Fruit fly (Drosophila melanogaster) whole organism, embryonic: ENCODE data around the gene Nak.
A peak's percentile ranks its signal among the peaks of the same experiment; 100 is the strongest.

Source experiments
- Awh ChIP-seq: fragments of 200-800 bp; sonication (Bioruptor generic); IDR thresholded peaks from 2 replicates; pipeline ENCODE4, ENCODE4 v1.3.6; 2022; ENCODE audit warnings: missing biosample characterization, missing genetic modification characterization
- CG12236 ChIP-seq: fragments of 200-800 bp; sonication (Bioruptor generic); optimal IDR thresholded peaks from 2 replicates; lab custom pipeline; 2016; ENCODE audit warnings: missing biosample characterization, missing genetic modification characterization
- CG13775 ChIP-seq: fragments of 200-800 bp; sonication (Bioruptor generic); optimal IDR thresholded peaks from 3 replicates; lab custom pipeline; 2017; ENCODE audit warnings: missing biosample characterization, mild to moderate bottlenecking, missing genetic modification characterization
- CG17186 ChIP-seq: fragments of 200-800 bp; sonication (Bioruptor generic); optimal IDR thresholded peaks from 3 replicates; lab custom pipeline; 2017; ENCODE audit warnings: missing biosample characterization, missing genetic modification reagents, missing genetic modification characterization
- CG17568 ChIP-seq: fragments of 200-800 bp; sonication (Bioruptor generic); optimal IDR thresholded peaks from 2 replicates; lab custom pipeline; 2018; ENCODE audit warnings: missing biosample characterization, mild to moderate bottlenecking, missing genetic modification characterization, moderate library complexity
- CG31441 ChIP-seq: fragments of 200-800 bp; sonication (Bioruptor generic); IDR thresholded peaks from 2 replicates; pipeline ENCODE4 v1.3.6; 2022; ENCODE audit warnings: missing biosample characterization, missing genetic modification characterization
- CG34376 ChIP-seq: fragments of 200-800 bp; sonication (Bioruptor generic); optimal IDR thresholded peaks from 2 replicates; lab custom pipeline; 2018; ENCODE audit warnings: missing biosample characterization, mild to moderate bottlenecking, missing genetic modification characterization
- CG42726 ChIP-seq: fragments of 200-800 bp; sonication (Bioruptor generic); IDR thresholded peaks from 2 replicates; pipeline ENCODE4 v1.3.6; 2022; ENCODE audit warnings: missing biosample characterization, missing genetic modification characterization; ENCODE audit not compliant: partially characterized antibody
- CG6272 ChIP-seq: fragments of 200-800 bp; sonication (Bioruptor generic); IDR thresholded peaks from 2 replicates; pipeline ENCODE4 v1.3.6; 2022; ENCODE audit warnings: missing biosample characterization, missing genetic modification characterization
- CG6791 ChIP-seq: fragments of 200-800 bp; sonication (Bioruptor generic); IDR thresholded peaks from 3 replicates; pipeline ENCODE4 v1.3.6; 2022; ENCODE audit warnings: missing biosample characterization, missing genetic modification characterization; ENCODE audit not compliant: partially characterized antibody
- CG6854 ChIP-seq: fragments of 200-800 bp; sonication (Bioruptor generic); optimal IDR thresholded peaks from 3 replicates; lab custom pipeline; 2017; ENCODE audit warnings: missing biosample characterization, mild to moderate bottlenecking, missing genetic modification characterization
- CG7745 ChIP-seq: fragments of 200-800 bp; sonication (Bioruptor generic); optimal IDR thresholded peaks from 2 replicates; lab custom pipeline; 2018; ENCODE audit warnings: missing biosample characterization, mild to moderate bottlenecking, missing genetic modification characterization, moderate library complexity
- CG8089 ChIP-seq: fragments of 200-800 bp; sonication (Bioruptor generic); optimal IDR thresholded peaks from 3 replicates; lab custom pipeline; 2016; ENCODE audit warnings: missing biosample characterization, missing genetic modification characterization
- CG8388 ChIP-seq: fragments of 200-800 bp; sonication (Bioruptor generic); optimal IDR thresholded peaks from 2 replicates; lab custom pipeline; 2019; ENCODE audit warnings: missing biosample characterization, mild to moderate bottlenecking, missing genetic modification characterization, moderate library complexity
- CG8924 ChIP-seq: fragments of 200-800 bp; optimal IDR thresholded peaks from 3 replicates; lab custom pipeline; 2019; ENCODE audit warnings: missing biosample characterization, mild to moderate bottlenecking, missing genetic modification characterization, moderate library complexity
- Deaf1 ChIP-seq: fragments of 200-800 bp; optimal IDR thresholded peaks from 3 replicates; lab custom pipeline; 2019; ENCODE audit warnings: missing biosample characterization, mild to moderate bottlenecking, missing genetic modification characterization, moderate library complexity
- Elba2 ChIP-seq: fragments of 200-800 bp; sonication (Bioruptor generic); optimal IDR thresholded peaks from 3 replicates; lab custom pipeline; 2016; ENCODE audit warnings: missing biosample characterization, missing genetic modification characterization
- Gsc ChIP-seq: fragments of 200-800 bp; sonication (Bioruptor generic); IDR thresholded peaks from 2 replicates; pipeline ENCODE4 v1.3.6; 2022; ENCODE audit warnings: missing biosample characterization, missing genetic modification characterization
- HLH3B ChIP-seq: fragments of 200-800 bp; sonication (Bioruptor generic); IDR thresholded peaks from 2 replicates; pipeline ENCODE4 v1.3.6; 2022; ENCODE audit warnings: missing biosample characterization, missing genetic modification characterization
- HLH4C ChIP-seq: fragments of 200-800 bp; sonication (Bioruptor generic); IDR thresholded peaks from 3 replicates; pipeline ENCODE4 v1.3.6; 2022; ENCODE audit warnings: missing biosample characterization, missing genetic modification characterization; ENCODE audit not compliant: partially characterized antibody
- Hr3 ChIP-seq: fragments of 200-800 bp; sonication (Bioruptor generic); optimal IDR thresholded peaks from 3 replicates; lab custom pipeline; 2016; ENCODE audit warnings: missing biosample characterization, missing genetic modification characterization
- Hr39 ChIP-seq: fragments of >200 bp; optimal IDR thresholded peaks from 2 replicates; lab custom pipeline; 2017
- Mrtf ChIP-seq: fragments of 200-800 bp; sonication (Bioruptor generic); IDR thresholded peaks from 3 replicates; pipeline ENCODE4 v1.3.6; 2022; ENCODE audit warnings: missing biosample characterization, missing genetic modification characterization
- Myb ChIP-seq: fragments of 200-800 bp; sonication (Bioruptor generic); optimal IDR thresholded peaks from 2 replicates; lab custom pipeline; 2016; ENCODE audit warnings: missing biosample characterization, missing genetic modification characterization
- Sin3A ChIP-seq: fragments of >200 bp; optimal IDR thresholded peaks from 2 replicates; lab custom pipeline; 2018
- Stat92E ChIP-seq, 3 experiments: fragments of >200 bp in 2 of 3; fragments of 200-800 bp in 1 of 3; sonication (Bioruptor generic) in 1 of 3; optimal IDR thresholded peaks; 2 replicates each; lab custom pipeline; 2017 to 2019; ENCODE audit warnings: missing biosample characterization in 3 of 3, missing genetic modification characterization in 3 of 3, mild to moderate bottlenecking in 1 of 3, moderate library complexity in 1 of 3
- ap ChIP-seq: fragments of 200-800 bp; sonication (Bioruptor generic); IDR thresholded peaks from 2 replicates; pipeline ENCODE4 v1.3.6; 2022; ENCODE audit warnings: missing biosample characterization, missing genetic modification characterization
- ash1 ChIP-seq: fragments of 200-800 bp; sonication (Bioruptor generic); optimal IDR thresholded peaks from 2 replicates; lab custom pipeline; 2018; ENCODE audit warnings: missing biosample characterization, mild to moderate bottlenecking, missing genetic modification characterization
- bbx ChIP-seq: fragments of 200-800 bp; sonication (Bioruptor generic); IDR thresholded peaks from 2 replicates; pipeline ENCODE4 v1.3.6; 2022; ENCODE audit warnings: missing biosample characterization, missing genetic modification characterization; ENCODE audit not compliant: partially characterized antibody
- disco-r ChIP-seq: fragments of 200-800 bp; sonication (Bioruptor generic); optimal IDR thresholded peaks from 2 replicates; lab custom pipeline; 2016; ENCODE audit warnings: missing biosample characterization, missing genetic modification characterization
- exex ChIP-seq: fragments of 200-800 bp; sonication (Bioruptor generic); optimal IDR thresholded peaks from 4 replicates; lab custom pipeline; 2018; ENCODE audit warnings: missing biosample characterization, mild to moderate bottlenecking, missing genetic modification characterization, moderate library complexity
- fd96Cb ChIP-seq: fragments of 200-800 bp; sonication (Bioruptor generic); optimal IDR thresholded peaks from 2 replicates; lab custom pipeline; 2018; ENCODE audit warnings: missing biosample characterization, mild to moderate bottlenecking, missing genetic modification characterization, moderate library complexity
- fu2 ChIP-seq: fragments of 200-800 bp; sonication (Bioruptor generic); optimal IDR thresholded peaks from 2 replicates; lab custom pipeline; 2016; ENCODE audit warnings: missing biosample characterization, missing genetic modification characterization
- gt ChIP-seq: fragments of 200-800 bp; sonication (Bioruptor generic); IDR thresholded peaks from 2 replicates; pipeline ENCODE4 v1.3.6; 2022; ENCODE audit warnings: missing biosample characterization, missing genetic modification characterization
- h ChIP-seq: fragments of >200 bp; optimal IDR thresholded peaks from 2 replicates; lab custom pipeline; 2017
- ham ChIP-seq: fragments of 200-800 bp; sonication (Bioruptor generic); IDR thresholded peaks from 2 replicates; pipeline ENCODE4 v1.3.6; 2022; ENCODE audit warnings: missing biosample characterization, missing genetic modification characterization
- her ChIP-seq: fragments of 200-800 bp; sonication (Bioruptor generic); optimal IDR thresholded peaks from 2 replicates; lab custom pipeline; 2016; ENCODE audit warnings: missing biosample characterization, missing genetic modification characterization
- inv ChIP-seq: fragments of 200-800 bp; sonication (Bioruptor generic); IDR thresholded peaks from 2 replicates; pipeline ENCODE4 v1.3.6; 2022; ENCODE audit warnings: missing biosample characterization, missing genetic modification characterization; ENCODE audit not compliant: partially characterized antibody
- ken ChIP-seq: fragments of 200-800 bp; sonication (Bioruptor generic); IDR thresholded peaks from 3 replicates; pipeline ENCODE4 v1.3.6; 2022; ENCODE audit warnings: missing biosample characterization, missing genetic modification characterization
- mam ChIP-seq: fragments of 200-800 bp; sonication (Bioruptor generic); optimal IDR thresholded peaks from 3 replicates; lab custom pipeline; 2016; ENCODE audit warnings: missing biosample characterization, missing genetic modification characterization
- repo ChIP-seq: fragments of 200-800 bp; sonication (Bioruptor generic); optimal IDR thresholded peaks from 2 replicates; lab custom pipeline; 2016; ENCODE audit warnings: missing biosample characterization, missing genetic modification characterization
- rib ChIP-seq: fragments of 200-800 bp; sonication (Bioruptor generic); IDR thresholded peaks from 2 replicates; pipeline ENCODE4 v1.3.6; 2022; ENCODE audit warnings: missing biosample characterization, missing genetic modification characterization
- scrt ChIP-seq: fragments of 200-800 bp; sonication (Bioruptor generic); optimal IDR thresholded peaks from 2 replicates; lab custom pipeline; 2018; ENCODE audit warnings: missing biosample characterization, mild to moderate bottlenecking, missing genetic modification characterization, moderate library complexity
- sd ChIP-seq: fragments of 200-800 bp; sonication (Bioruptor generic); optimal IDR thresholded peaks from 3 replicates; lab custom pipeline; 2018; ENCODE audit warnings: missing biosample characterization, mild to moderate bottlenecking, missing genetic modification characterization, moderate library complexity
- slp2 ChIP-seq: fragments of 200-800 bp; sonication (Bioruptor generic); optimal IDR thresholded peaks from 2 replicates; lab custom pipeline; 2016; ENCODE audit warnings: missing biosample characterization, missing genetic modification characterization
- tap ChIP-seq: fragments of 200-800 bp; optimal IDR thresholded peaks from 3 replicates; lab custom pipeline; 2019; ENCODE audit warnings: missing biosample characterization, mild to moderate bottlenecking, missing genetic modification characterization, moderate library complexity
- ttk ChIP-seq: fragments of 200-800 bp; sonication (Bioruptor generic); IDR thresholded peaks from 2 replicates; pipeline ENCODE4 v2.1.2; 2022; ENCODE audit warnings: missing biosample characterization, missing genetic modification characterization
- unpg ChIP-seq: fragments of 200-800 bp; sonication (Bioruptor generic); optimal IDR thresholded peaks from 3 replicates; lab custom pipeline; 2018; ENCODE audit warnings: missing biosample characterization, mild to moderate bottlenecking, missing genetic modification characterization, moderate library complexity

Gene Nak

dm6 chr2L:18946636-18947514, 21.7 kb downstream of the Nak start (continued):
- no peak for TF ChIP-seq slp2 (GFP tag; lab: Kevin White, UChicago)
- TF ChIP-seq disco-r: no peak
- TF ChIP-seq bbx: peak; percentile 39
- TF ChIP-seq HLH3B: no peak
- TF ChIP-seq her: no peak

dm6 chr2L:18945765-18946552, 22.6 kb downstream of the Nak start, which contains the start of gene CG46304:
CG46304 (plus strand) TSS chr2L:18946305.
- TF ChIP-seq CG8388 (GFP tag; lab: Kevin White, UChicago): peak; percentile 40
- TF ChIP-seq scrt (GFP tag; lab: Kevin White, UChicago): no peak
- no peak for TF ChIP-seq Myb
- no peak for TF ChIP-seq tap (tag; lab: Kevin White, UChicago)
- TF ChIP-seq CG6791 (GFP tag; lab: Robert Waterston, UW): no peak
- TF ChIP-seq CG6854 (GFP tag; lab: Kevin White, UChicago): no peak
- TF ChIP-seq CG17186: no peak
- peak; percentile 56 for TF ChIP-seq Deaf1 (tag; lab: Kevin White, UChicago)
- no peak for TF ChIP-seq gt (GFP tag; lab: Robert Waterston, UW)
- TF ChIP-seq CG34376 (GFP tag; lab: Kevin White, UChicago): no peak
- no peak for TF ChIP-seq CG17568 (GFP tag; lab: Kevin White, UChicago)
- no peak for TF ChIP-seq CG8089 (GFP tag; lab: Kevin White, UChicago)
- no peak for TF ChIP-seq CG13775 (GFP tag; lab: Kevin White, UChicago)
- no peak for TF ChIP-seq ap
- no peak for TF ChIP-seq ash1
- no peak for TF ChIP-seq Elba2
- no peak for TF ChIP-seq Hr3
- peak; percentile 18 for TF ChIP-seq sd
- no peak for TF ChIP-seq fd96Cb (tag; lab: Kevin White, UChicago)
- no peak for TF ChIP-seq inv (GFP tag; lab: Robert Waterston, UW)
- no peak for TF ChIP-seq ken (GFP tag; lab: Robert Waterston, UW)
- TF ChIP-seq CG31441: no peak
- TF ChIP-seq CG7745 (tag; lab: Kevin White, UChicago): no peak
- TF ChIP-seq HLH3B: no peak
- TF ChIP-seq exex (tag; lab: Kevin White, UChicago): no peak
- no peak for TF ChIP-seq fu2
- no peak for TF ChIP-seq CG12236 (GFP tag; lab: Kevin White, UChicago)
- no peak for TF ChIP-seq Awh (GFP tag; lab: Robert Waterston, UW)
- TF ChIP-seq CG6272 (GFP tag; lab: Robert Waterston, UW): no peak
- no peak for TF ChIP-seq Sin3A (lab: Kevin White, UChicago)
- TF ChIP-seq Hr39 (lab: Kevin White, UChicago): no peak
- no peak for TF ChIP-seq Mrtf (GFP tag; lab: Robert Waterston, UW)
- TF ChIP-seq HLH4C (GFP tag; lab: Robert Waterston, UW): no peak
- TF ChIP-seq ttk: no peak
- TF ChIP-seq CG8924: no peak
- TF ChIP-seq mam: no peak
- TF ChIP-seq Stat92E (GFP tag; optimal IDR thresholded peaks at IDR 0.05; lab: Kevin White, UChicago): no peak
- TF ChIP-seq repo (GFP tag; lab: Kevin White, UChicago): no peak
- TF ChIP-seq ham (GFP tag; lab: Robert Waterston, UW): 0 out of 2 replicates have a peak, but pooled peaks have one; percentile 6
- no peak for TF ChIP-seq unpg
- TF ChIP-seq CG42726 (GFP tag; lab: Robert Waterston, UW): no peak
- TF ChIP-seq h (lab: Kevin White, UChicago): no peak
- TF ChIP-seq Gsc (GFP tag; lab: Robert Waterston, UW): no peak
- TF ChIP-seq rib (GFP tag; lab: Robert Waterston, UW): no peak
